Worm (Caenorhabditis elegans) whole organism, L4 larva: Measurements from ENCODE around the gene sel-12.

Source experiments
- D1046.2 ChIP-seq: fragments of 200-800 bp; sonication (Bioruptor generic); IDR thresholded peaks from 2 replicates; pipeline ENCODE4 v1.3.6; 2022; ENCODE audit warnings: missing genetic modification characterization, missing compliant biosample characterization
- F37D6.2 ChIP-seq: sonication (generic microtip); optimal IDR thresholded peaks from 2 replicates; lab custom pipeline; 2016; ENCODE audit warnings: mild to moderate bottlenecking, missing genetic modification characterization, missing compliant biosample characterization
- R02D3.7 ChIP-seq: fragments of 150-350 bp; sonication (generic microtip); optimal IDR thresholded peaks from 3 replicates; lab custom pipeline; 2014; ENCODE audit warnings: missing biosample characterization, missing genetic modification characterization
- Y105C5A.15 ChIP-seq: fragments of 200-800 bp; sonication (Bioruptor generic); IDR thresholded peaks from 2 replicates; pipeline ENCODE4 v1.3.6; 2022; ENCODE audit warnings: missing genetic modification characterization, missing compliant biosample characterization
- Y5F2A.4 ChIP-seq: fragments of 200-800 bp; sonication (Bioruptor generic); optimal IDR thresholded peaks from 2 replicates; lab custom pipeline; 2018; ENCODE audit warnings: mild to moderate bottlenecking, missing genetic modification characterization, missing compliant biosample characterization
- ama-1 ChIP-seq: fragments of 150-350 bp; optimal IDR thresholded peaks from 2 replicates; lab custom pipeline; 2014; ENCODE audit warnings: inconsistent platforms, mixed read lengths
- arid-1 ChIP-seq: fragments of 200-800 bp; sonication (Bioruptor generic); conservative IDR thresholded peaks from 2 replicates; pipeline ENCODE4 v1.3.6; 2022; ENCODE audit warnings: missing genetic modification reagents, missing genetic modification characterization, missing compliant biosample characterization
- attf-4 ChIP-seq: sonication (generic microtip); optimal IDR thresholded peaks from 3 replicates; lab custom pipeline; 2017; ENCODE audit warnings: missing biosample characterization, missing genetic modification characterization
- ceh-20 ChIP-seq: fragments of 200-800 bp; sonication (Bioruptor generic); IDR thresholded peaks from 2 replicates; pipeline ENCODE4 v1.3.6; 2022; ENCODE audit warnings: missing genetic modification reagents, missing genetic modification characterization, missing compliant biosample characterization
- ceh-32 ChIP-seq: sonication (generic microtip); optimal IDR thresholded peaks from 2 replicates; lab custom pipeline; 2016; ENCODE audit warnings: mild to moderate bottlenecking, missing genetic modification characterization, missing compliant biosample characterization; ENCODE audit not compliant: poor library complexity
- ctbp-1 ChIP-seq: fragments of 200-800 bp; sonication (Bioruptor generic); IDR thresholded peaks from 2 replicates; pipeline ENCODE4 v1.3.6; 2022; ENCODE audit warnings: missing genetic modification reagents, missing genetic modification characterization, missing compliant biosample characterization
- daf-12 ChIP-seq: fragments of 150-350 bp; optimal IDR thresholded peaks from 2 replicates; lab custom pipeline; 2014; ENCODE audit warnings: missing biosample characterization, missing genetic modification reagents, missing genetic modification characterization
- daf-16 ChIP-seq, 3 experiments: sonication (generic microtip); optimal IDR thresholded peaks; 2 replicates each; lab custom pipeline; 2016 to 2017; ENCODE audit warnings: missing genetic modification characterization in 3 of 3, missing genetic modification reagents in 3 of 3, mild to moderate bottlenecking in 2 of 3, missing compliant biosample characterization in 2 of 3, missing biosample characterization in 1 of 3, moderate library complexity in 1 of 3
- daf-19 ChIP-seq: fragments of 200-800 bp; sonication (Bioruptor generic); conservative IDR thresholded peaks from 2 replicates; pipeline ENCODE4 v1.3.6; 2022; ENCODE audit warnings: missing genetic modification characterization, missing compliant biosample characterization
- daf-8 ChIP-seq: fragments of 200-800 bp; sonication (Bioruptor generic); IDR thresholded peaks from 2 replicates; pipeline ENCODE4 v1.3.6; 2022; ENCODE audit warnings: missing genetic modification characterization, missing compliant biosample characterization
- dmd-8 ChIP-seq: fragments of 200-800 bp; sonication (Bioruptor generic); IDR thresholded peaks from 2 replicates; pipeline ENCODE4 v1.3.6; 2022; ENCODE audit warnings: missing genetic modification characterization, missing compliant biosample characterization
- dmd-9 ChIP-seq: fragments of 200-800 bp; sonication (Bioruptor generic); IDR thresholded peaks from 2 replicates; pipeline ENCODE4 v1.3.6; 2022; ENCODE audit warnings: missing genetic modification reagents, missing genetic modification characterization, missing compliant biosample characterization
- dve-1 ChIP-seq: sonication (generic microtip); optimal IDR thresholded peaks from 2 replicates; lab custom pipeline; 2017; ENCODE audit warnings: antibody characterized with exemption, mild to moderate bottlenecking, missing genetic modification characterization, missing compliant biosample characterization; ENCODE audit not compliant: insufficient read depth
- egl-27 ChIP-seq: sonication (generic microtip); optimal IDR thresholded peaks from 3 replicates; lab custom pipeline; 2017; ENCODE audit warnings: missing biosample characterization, missing genetic modification reagents, missing genetic modification characterization
- fkh-10 ChIP-seq: fragments of 150-350 bp; optimal IDR thresholded peaks from 2 replicates; lab custom pipeline; 2014; ENCODE audit warnings: missing biosample characterization, missing genetic modification reagents, missing genetic modification characterization
- fos-1 ChIP-seq: fragments of 150-350 bp; optimal IDR thresholded peaks from 2 replicates; lab custom pipeline; 2014; ENCODE audit warnings: missing biosample characterization, missing genetic modification characterization
- jun-1 ChIP-seq: fragments of 150-350 bp; optimal IDR thresholded peaks from 2 replicates; lab custom pipeline; 2014; ENCODE audit warnings: missing biosample characterization, missing genetic modification reagents, missing genetic modification characterization
- lin-1 ChIP-seq: fragments of 200-800 bp; sonication (Bioruptor generic); IDR thresholded peaks from 2 replicates; pipeline ENCODE4 v1.3.6; 2022; ENCODE audit warnings: missing genetic modification reagents, missing genetic modification characterization, missing compliant biosample characterization
- lin-13 ChIP-seq: fragments of 150-350 bp; optimal IDR thresholded peaks from 2 replicates; lab custom pipeline; 2014; ENCODE audit warnings: missing biosample characterization, missing genetic modification reagents, missing genetic modification characterization
- lin-15B ChIP-seq: fragments of 150-350 bp; sonication (generic microtip); optimal IDR thresholded peaks from 3 replicates; lab custom pipeline; 2014; ENCODE audit warnings: missing biosample characterization, missing genetic modification characterization
- lin-29 ChIP-seq: fragments of 200-800 bp; sonication (Bioruptor generic); IDR thresholded peaks from 2 replicates; pipeline ENCODE4 v1.3.6; 2022; ENCODE audit warnings: missing genetic modification reagents, missing genetic modification characterization, missing compliant biosample characterization
- lsy-2 ChIP-seq, 2 experiments: fragments of 150-350 bp in 1 of 2; sonication (generic microtip) in 1 of 2; optimal IDR thresholded peaks; 2 replicates each; lab custom pipeline; 2014 to 2017; ENCODE audit warnings: missing biosample characterization in 2 of 2, missing genetic modification characterization in 2 of 2
- madf-5 ChIP-seq, 2 experiments: fragments of 200-800 bp; sonication (Bioruptor generic); IDR thresholded peaks; 2 replicates each; pipeline ENCODE4 v1.3.6; 2022; ENCODE audit warnings: missing compliant biosample characterization in 2 of 2, missing genetic modification characterization in 2 of 2
- madf-9 ChIP-seq: fragments of 200-800 bp; sonication (Bioruptor generic); conservative IDR thresholded peaks from 2 replicates; pipeline ENCODE4 v1.3.6; 2022; ENCODE audit warnings: missing genetic modification reagents, missing genetic modification characterization, missing compliant biosample characterization
- mdl-1 ChIP-seq, 2 experiments: fragments of 150-350 bp in 1 of 2; sonication (generic microtip) in 1 of 2; optimal IDR thresholded peaks; 2 replicates each; lab custom pipeline; 2014 to 2017; ENCODE audit warnings: missing biosample characterization in 2 of 2, missing genetic modification characterization in 2 of 2
- mes-2 ChIP-seq: sonication (generic microtip); optimal IDR thresholded peaks from 2 replicates; lab custom pipeline; 2016; ENCODE audit warnings: missing genotype, mild to moderate bottlenecking, missing genetic modification characterization, missing compliant biosample characterization; ENCODE audit not compliant: poor library complexity, severe bottlenecking
- nhr-11 ChIP-seq: fragments of 150-350 bp; optimal IDR thresholded peaks from 2 replicates; lab custom pipeline; 2014; ENCODE audit warnings: missing biosample characterization, missing genetic modification characterization
- nhr-111 ChIP-seq: fragments of 200-800 bp; sonication (Bioruptor generic); optimal IDR thresholded peaks from 2 replicates; lab custom pipeline; 2018; ENCODE audit warnings: mild to moderate bottlenecking, missing genetic modification characterization, missing compliant biosample characterization
- nhr-28 ChIP-seq: fragments of 150-350 bp; optimal IDR thresholded peaks from 2 replicates; lab custom pipeline; 2014; ENCODE audit warnings: missing biosample characterization, missing genetic modification characterization
- nhr-42 ChIP-seq: fragments of 200-800 bp; sonication (Bioruptor generic); IDR thresholded peaks from 2 replicates; pipeline ENCODE4 v1.3.6; 2022; ENCODE audit warnings: missing genetic modification characterization, missing compliant biosample characterization
- nhr-6 ChIP-seq: fragments of 150-350 bp; optimal IDR thresholded peaks from 2 replicates; lab custom pipeline; 2014; ENCODE audit warnings: missing biosample characterization, missing genetic modification characterization
- nhr-76 ChIP-seq: fragments of 150-350 bp; optimal IDR thresholded peaks from 2 replicates; lab custom pipeline; 2014; ENCODE audit warnings: missing biosample characterization, missing genetic modification characterization
- rbr-2 ChIP-seq: sonication (generic microtip); optimal IDR thresholded peaks from 2 replicates; lab custom pipeline; 2016; ENCODE audit warnings: missing genotype, missing genetic modification characterization, missing compliant biosample characterization
- saeg-2 ChIP-seq: fragments of 200-800 bp; sonication (Bioruptor generic); IDR thresholded peaks from 2 replicates; pipeline ENCODE4 v1.3.6; 2022; ENCODE audit warnings: missing genetic modification reagents, missing genetic modification characterization, missing compliant biosample characterization
- sdz-12 ChIP-seq: fragments of 200-800 bp; sonication (Bioruptor generic); optimal IDR thresholded peaks from 2 replicates; lab custom pipeline; 2018; ENCODE audit warnings: mild to moderate bottlenecking, missing genetic modification characterization, missing compliant biosample characterization
- skn-1 ChIP-seq: fragments of 150-350 bp; optimal IDR thresholded peaks from 2 replicates; lab custom pipeline; 2014; ENCODE audit warnings: missing biosample characterization, missing genetic modification characterization
- snpc-1.2 ChIP-seq: fragments of 200-800 bp; sonication (Bioruptor generic); IDR thresholded peaks from 2 replicates; pipeline ENCODE4 v1.3.6; 2022; ENCODE audit warnings: missing genetic modification reagents, missing genetic modification characterization, missing compliant biosample characterization
- spr-3 ChIP-seq: fragments of 200-800 bp; sonication (Bioruptor generic); optimal IDR thresholded peaks from 2 replicates; lab custom pipeline; 2018; ENCODE audit warnings: mild to moderate bottlenecking, missing genetic modification characterization, missing compliant biosample characterization
- tag-97 ChIP-seq: fragments of 200-800 bp; sonication (Bioruptor generic); IDR thresholded peaks from 2 replicates; pipeline ENCODE4 v1.3.6; 2022; ENCODE audit warnings: missing genetic modification characterization, missing compliant biosample characterization
- tra-1 ChIP-seq: fragments of 200-800 bp; sonication (Bioruptor generic); IDR thresholded peaks from 2 replicates; pipeline ENCODE4 v1.3.6; 2022; ENCODE audit warnings: missing genetic modification reagents, missing genetic modification characterization, missing compliant biosample characterization
- unc-130 ChIP-seq: sonication (generic microtip); optimal IDR thresholded peaks from 2 replicates; lab custom pipeline; 2016; ENCODE audit warnings: missing genetic modification reagents, missing genetic modification characterization, missing compliant biosample characterization
- unc-62 ChIP-seq, 3 experiments: fragments of 150-350 bp in 1 of 3; sonication (generic microtip); optimal IDR thresholded peaks in 2 of 3; peaks in 1 of 3; 1 replicate in 1 of 3; 2 replicates in 2 of 3; lab custom pipeline; 2014 to 2017; ENCODE audit warnings: missing biosample characterization in 3 of 3, missing genetic modification characterization in 3 of 3, missing genetic modification reagents in 3 of 3, missing genotype in 1 of 3
- vab-7 ChIP-seq: fragments of 200-800 bp; sonication (Bioruptor generic); IDR thresholded peaks from 2 replicates; pipeline ENCODE4 v1.3.6; 2022; ENCODE audit warnings: missing genetic modification reagents, missing genetic modification characterization, missing compliant biosample characterization
- zfp-3 ChIP-seq: fragments of 200-800 bp; sonication (Bioruptor generic); conservative IDR thresholded peaks from 2 replicates; pipeline ENCODE4 v1.3.6; 2022; ENCODE audit warnings: missing genetic modification reagents, missing genetic modification characterization, missing compliant biosample characterization
- zip-2 ChIP-seq: fragments of 150-350 bp; optimal IDR thresholded peaks from 2 replicates; lab custom pipeline; 2014; ENCODE audit warnings: missing biosample characterization, missing genetic modification characterization
- ztf-11 ChIP-seq: fragments of 150-350 bp; optimal IDR thresholded peaks from 2 replicates; lab custom pipeline; 2014; ENCODE audit warnings: missing biosample characterization, missing genetic modification characterization

sel-12 gene

ce11 chrX:949466-949865, 33.8 kb downstream of the sel-12 start (continued):
- TF ChIP-seq daf-8 (GFP tag; lab: Robert Waterston, UW) (no peak), nhr-42 (GFP tag; lab: Robert Waterston, UW) (no peak), fos-1 (tag; lab: Kevin White, UChicago) (no peak), Y5F2A.4 (GFP tag; lab: Kevin White, UChicago) (no peak), daf-12 (no peak), daf-19 (GFP tag; lab: Robert Waterston, UW) (no peak), zip-2 (tag; lab: Kevin White, UChicago) (no peak), spr-3 (GFP tag; lab: Kevin White, UChicago) (no peak), tra-1 (GFP tag; lab: Robert Waterston, UW) (peak; percentile 75), nhr-76 (tag; lab: Kevin White, UChicago) (no peak), madf-9 (GFP tag; lab: Robert Waterston, UW) (peak; percentile 77), mes-2 (tag; lab: Kevin White, UChicago) (peak; percentile 73), nhr-6 (tag; lab: Kevin White, UChicago) (no peak), tag-97 (GFP tag; lab: Robert Waterston, UW) (no peak), ctbp-1 (GFP tag; lab: Robert Waterston, UW) (peak; percentile 93), egl-27 (tag; lab: Kevin White, UChicago) (no peak), unc-62 (GFP tag; optimal IDR thresholded peaks at IDR 0.05 in 1 of 2; lab: Kevin White, UChicago) (peak in 1 of 2 experiments; percentile 99), unc-62 (tag; optimal IDR thresholded peaks at IDR 0.05; lab: Kevin White, UChicago) (no peak), D1046.2 (GFP tag; lab: Robert Waterston, UW) (no peak), lin-13 (GFP tag; lab: Kevin White, UChicago) (peak; percentile 82), ceh-20 (GFP tag; lab: Robert Waterston, UW) (peak; percentile 82), ceh-32 (tag; lab: Kevin White, UChicago) (peak; percentile 40), lin-1 (GFP tag; lab: Robert Waterston, UW) (no peak), sdz-12 (no peak), attf-4 (tag; lab: Kevin White, UChicago) (no peak), madf-5 (GFP tag; IDR thresholded peaks at IDR 0.05; lab: Robert Waterston, UW) (0 out of 4 replicates have a peak, but pooled peaks of 1 of the 2 experiments have one; percentile 9), dmd-9 (GFP tag; lab: Robert Waterston, UW) (no peak), snpc-1.2 (GFP tag; lab: Robert Waterston, UW) (no peak), ama-1 (lab: Kevin White, UChicago) (no peak), daf-16 (GFP tag; optimal IDR thresholded peaks at IDR 0.05; lab: Kevin White, UChicago) (peak in 1 of 2 experiments; percentile 74), daf-16 (tag; optimal IDR thresholded peaks at IDR 0.05; lab: Kevin White, UChicago) (peak; percentile 39), arid-1 (peak; percentile 68), dmd-8 (GFP tag; lab: Robert Waterston, UW) (no peak), unc-130 (GFP tag; lab: Kevin White, UChicago) (no peak), nhr-11 (tag; lab: Kevin White, UChicago) (peak; percentile 94), nhr-111 (GFP tag; lab: Kevin White, UChicago) (no peak), Y105C5A.15 (no peak), lsy-2 (tag; optimal IDR thresholded peaks at IDR 0.05; lab: Kevin White, UChicago) (peak; percentile 81 to 88), fkh-10 (peak; percentile 93), F37D6.2 (tag; lab: Kevin White, UChicago) (peak; percentile 90), lin-15B (tag; lab: Kevin White, UChicago) (no peak), nhr-28 (tag; lab: Kevin White, UChicago) (peak; percentile 75), ztf-11 (no peak), skn-1 (no peak), R02D3.7 (tag; lab: Kevin White, UChicago) (no peak), rbr-2 (tag; lab: Kevin White, UChicago) (peak; percentile 97), dve-1 (peak; percentile 89), vab-7 (GFP tag; lab: Robert Waterston, UW) (peak; percentile 72), lin-29 (GFP tag; lab: Robert Waterston, UW) (no peak), mdl-1 (tag; optimal IDR thresholded peaks at IDR 0.05; lab: Kevin White, UChicago) (peak; percentile 5 to 89), saeg-2 (GFP tag; lab: Robert Waterston, UW) (peak; percentile 82; the same call in 1 of the 2 replicates), zfp-3 (GFP tag; lab: Robert Waterston, UW) (peak; percentile 31; the same call in 1 of the 2 replicates), jun-1 (tag; lab: Kevin White, UChicago) (no peak)
